Worm (Caenorhabditis elegans) whole organism, young adult: ENCODE measurements around the gene F55G7.4.

ENCODE experiments used
- B0336.3 ChIP-seq: fragments of 200-800 bp; sonication (Bioruptor generic); IDR thresholded peaks from 2 replicates; pipeline ENCODE4 v1.3.6; 2022; ENCODE audit warnings: missing genetic modification characterization, missing compliant biosample characterization
- C17E4.6 ChIP-seq: fragments of 200-800 bp; sonication (Bioruptor generic); IDR thresholded peaks from 2 replicates; pipeline ENCODE4 v1.3.6; 2022; ENCODE audit warnings: missing genetic modification reagents, missing genetic modification characterization, missing compliant biosample characterization
- D2030.7 ChIP-seq: fragments of 200-800 bp; sonication (Bioruptor generic); IDR thresholded peaks from 2 replicates; pipeline ENCODE4 v1.3.6; 2022; ENCODE audit warnings: missing genetic modification reagents, missing genetic modification characterization, missing compliant biosample characterization
- F10E7.11 ChIP-seq: sonication (generic microtip); optimal IDR thresholded peaks from 2 replicates; lab custom pipeline; 2017; ENCODE audit warnings: mild to moderate bottlenecking, missing genetic modification characterization, moderate library complexity, missing compliant biosample characterization
- T07F8.4 ChIP-seq: sonication (generic microtip); optimal IDR thresholded peaks from 2 replicates; lab custom pipeline; 2016; ENCODE audit warnings: mild to moderate bottlenecking, missing genetic modification characterization, moderate library complexity, missing compliant biosample characterization
- T26A5.8 ChIP-seq: sonication (generic microtip); optimal IDR thresholded peaks from 2 replicates; lab custom pipeline; 2016; ENCODE audit warnings: missing genetic modification characterization, missing compliant biosample characterization
- Y53G8AR.9 ChIP-seq: fragments of 200-800 bp; sonication (Bioruptor generic); conservative IDR thresholded peaks from 2 replicates; pipeline ENCODE4 v1.3.6; 2022; ENCODE audit warnings: missing genetic modification reagents, missing genetic modification characterization, missing compliant biosample characterization
- Y95B8A.8 ChIP-seq: fragments of 200-800 bp; sonication (Bioruptor generic); IDR thresholded peaks from 2 replicates; pipeline ENCODE4 v1.3.6; 2022; ENCODE audit warnings: missing genetic modification reagents, missing genetic modification characterization, missing compliant biosample characterization
- ama-1 ChIP-seq, 3 experiments: fragments of 150-350 bp in 1 of 3; sonication (generic microtip) in 2 of 3; optimal IDR thresholded peaks; 2 replicates each; lab custom pipeline; 2014 to 2018; ENCODE audit warnings: missing biosample characterization in 2 of 3, missing genetic modification characterization in 2 of 3, missing genetic modification reagents in 2 of 3
- aptf-3 ChIP-seq: fragments of 200-800 bp; sonication (Bioruptor generic); IDR thresholded peaks from 2 replicates; pipeline ENCODE4 v1.3.6; 2022; ENCODE audit warnings: missing genetic modification characterization, missing compliant biosample characterization
- atf-7 ChIP-seq: sonication (generic microtip); optimal IDR thresholded peaks from 2 replicates; lab custom pipeline; 2017; ENCODE audit warnings: mild to moderate bottlenecking, missing genetic modification characterization, missing compliant biosample characterization
- attf-5 ChIP-seq: fragments of 200-800 bp; sonication (Bioruptor generic); optimal IDR thresholded peaks from 2 replicates; lab custom pipeline; 2018; ENCODE audit warnings: mild to moderate bottlenecking, missing genetic modification characterization, missing compliant biosample characterization
- cebp-2 ChIP-seq: fragments of 200-800 bp; sonication (Bioruptor generic); IDR thresholded peaks from 2 replicates; pipeline ENCODE4 v1.3.6; 2022; ENCODE audit warnings: missing genetic modification characterization, missing compliant biosample characterization
- ceh-58 ChIP-seq: fragments of 200-800 bp; sonication (Bioruptor generic); IDR thresholded peaks from 2 replicates; pipeline ENCODE4 v1.3.6; 2022; ENCODE audit warnings: missing genetic modification characterization, missing compliant biosample characterization
- ceh-79 ChIP-seq: sonication (generic microtip); optimal IDR thresholded peaks from 2 replicates; lab custom pipeline; 2017; ENCODE audit warnings: mild to moderate bottlenecking, missing genetic modification characterization, missing compliant biosample characterization
- chd-7 ChIP-seq: sonication (generic microtip); optimal IDR thresholded peaks from 2 replicates; lab custom pipeline; 2016; ENCODE audit warnings: mild to moderate bottlenecking, missing genetic modification characterization, moderate library complexity, missing compliant biosample characterization
- egrh-3 ChIP-seq: fragments of 200-800 bp; sonication (Bioruptor generic); IDR thresholded peaks from 2 replicates; pipeline ENCODE4 v1.3.6; 2022; ENCODE audit warnings: missing genetic modification reagents, missing genetic modification characterization, missing compliant biosample characterization
- fkh-3 ChIP-seq: sonication (generic microtip); optimal IDR thresholded peaks from 2 replicates; lab custom pipeline; 2016; ENCODE audit warnings: mild to moderate bottlenecking, missing genetic modification characterization, missing compliant biosample characterization
- him-1 ChIP-seq: sonication (generic microtip); optimal IDR thresholded peaks from 2 replicates; lab custom pipeline; 2016; ENCODE audit warnings: missing genotype, missing genetic modification reagents, missing genetic modification characterization, missing compliant biosample characterization
- hlh-26 ChIP-seq: fragments of 200-800 bp; sonication (Bioruptor generic); conservative IDR thresholded peaks from 2 replicates; pipeline ENCODE4 v1.3.6; 2022; ENCODE audit warnings: missing genetic modification reagents, missing genetic modification characterization, missing compliant biosample characterization
- hmg-1.2 ChIP-seq: fragments of 200-800 bp; sonication (Bioruptor generic); IDR thresholded peaks from 2 replicates; pipeline ENCODE4 v1.3.6; 2022; ENCODE audit warnings: missing genetic modification reagents, missing genetic modification characterization, missing compliant biosample characterization
- hmg-20 ChIP-seq: fragments of 200-800 bp; sonication (Bioruptor generic); IDR thresholded peaks from 2 replicates; pipeline ENCODE4 v1.3.6; 2022; ENCODE audit warnings: missing genetic modification reagents, missing genetic modification characterization, missing compliant biosample characterization
- hsf-1 ChIP-seq: fragments of 200-800 bp; sonication (Bioruptor generic); IDR thresholded peaks from 2 replicates; pipeline ENCODE4 v1.3.6; 2022; ENCODE audit warnings: missing genetic modification reagents, missing genetic modification characterization, missing compliant biosample characterization
- let-607 ChIP-seq, 2 experiments: fragments of 200-800 bp in 1 of 2; sonication (Bioruptor generic) in 1 of 2; sonication (generic microtip) in 1 of 2; optimal IDR thresholded peaks; 2 replicates each; lab custom pipeline; 2016 to 2018; ENCODE audit warnings: mild to moderate bottlenecking in 2 of 2, missing compliant biosample characterization in 2 of 2, missing genetic modification characterization in 2 of 2, moderate library complexity in 2 of 2, missing genotype in 1 of 2
- lin-40 ChIP-seq: sonication (generic microtip); optimal IDR thresholded peaks from 2 replicates; lab custom pipeline; 2016; ENCODE audit warnings: missing genetic modification characterization, mild to moderate bottlenecking, missing compliant biosample characterization, missing genotype, missing genetic modification reagents
- madf-10 ChIP-seq: sonication (generic microtip); optimal IDR thresholded peaks from 2 replicates; lab custom pipeline; 2016; ENCODE audit warnings: mild to moderate bottlenecking, missing genetic modification characterization, missing compliant biosample characterization
- madf-3 ChIP-seq: fragments of 200-800 bp; sonication (Bioruptor generic); IDR thresholded peaks from 2 replicates; pipeline ENCODE4 v1.3.6; 2022; ENCODE audit warnings: missing genetic modification reagents, missing genetic modification characterization, missing compliant biosample characterization
- nfya-1 ChIP-seq: sonication (generic microtip); optimal IDR thresholded peaks from 2 replicates; lab custom pipeline; 2017; ENCODE audit warnings: antibody characterized with exemption, missing compliant biosample characterization, missing genetic modification characterization, borderline replicate concordance; ENCODE audit not compliant: insufficient read depth
- nhr-80 ChIP-seq: sonication (generic microtip); optimal IDR thresholded peaks from 2 replicates; lab custom pipeline; 2016; ENCODE audit warnings: missing genetic modification characterization, missing compliant biosample characterization
- nhr-90 ChIP-seq: sonication (generic microtip); optimal IDR thresholded peaks from 2 replicates; lab custom pipeline; 2016; ENCODE audit warnings: missing genotype, mild to moderate bottlenecking, missing genetic modification characterization, missing compliant biosample characterization
- rec-8 ChIP-seq, 2 experiments: sonication (generic microtip); optimal IDR thresholded peaks; 2 replicates each; lab custom pipeline; 2016; ENCODE audit warnings: mild to moderate bottlenecking in 2 of 2, missing genetic modification characterization in 2 of 2, missing genetic modification reagents in 2 of 2, missing genotype in 2 of 2, missing biosample characterization in 1 of 2, missing compliant biosample characterization in 1 of 2, moderate library complexity in 1 of 2
- sdz-38 ChIP-seq: sonication (generic microtip); optimal IDR thresholded peaks from 2 replicates; lab custom pipeline; 2016; ENCODE audit warnings: missing genotype, missing genetic modification characterization, missing compliant biosample characterization
- xnd-1 ChIP-seq: sonication (generic microtip); optimal IDR thresholded peaks from 2 replicates; lab custom pipeline; 2016; ENCODE audit warnings: missing genotype, missing genetic modification reagents, missing genetic modification characterization, missing compliant biosample characterization
- ztf-22 ChIP-seq: fragments of 200-800 bp; sonication (Bioruptor generic); optimal IDR thresholded peaks from 2 replicates; lab custom pipeline; 2018; ENCODE audit warnings: mild to moderate bottlenecking, missing genetic modification characterization, moderate library complexity, missing compliant biosample characterization
- ztf-25 ChIP-seq: fragments of 200-800 bp; sonication (Bioruptor generic); IDR thresholded peaks from 2 replicates; pipeline ENCODE4 v1.3.6; 2022; ENCODE audit warnings: missing genetic modification reagents, missing genetic modification characterization, missing compliant biosample characterization
- ztf-26 ChIP-seq: sonication (generic microtip); optimal IDR thresholded peaks from 2 replicates; lab custom pipeline; 2017; ENCODE audit warnings: missing genetic modification characterization, missing compliant biosample characterization

F55G7.4 gene

ce11 chrX:11962050-11962788 lies 34.5 kb downstream of the F55G7.4 start:
- TF ChIP-seq madf-10 (peak; percentile 9), T26A5.8 (tag; lab: Kevin White, UChicago) (no peak), atf-7 (tag; lab: Kevin White, UChicago) (peak; percentile 40), aptf-3 (GFP tag; lab: Robert Waterston, UW) (no peak), ztf-22 (GFP tag; lab: Kevin White, UChicago) (peak; percentile 68), attf-5 (GFP tag; lab: Kevin White, UChicago) (no peak), hmg-20 (GFP tag; lab: Robert Waterston, UW) (no peak), rec-8 (tag; optimal IDR thresholded peaks at IDR 0.05; lab: Kevin White, UChicago) (no peak), lin-40 (tag; lab: Kevin White, UChicago) (peak; percentile 8), him-1 (tag; lab: Kevin White, UChicago) (no peak), sdz-38 (tag; lab: Kevin White, UChicago) (no peak), Y53G8AR.9 (GFP tag; lab: Robert Waterston, UW) (peak; percentile 57; the same call in 1 of the 2 replicates), ceh-58 (GFP tag; lab: Robert Waterston, UW) (no peak), madf-3 (no peak), chd-7 (tag; lab: Kevin White, UChicago) (peak; percentile 22), let-607 (tag; optimal IDR thresholded peaks at IDR 0.05; lab: Kevin White, UChicago) (peak in 1 of 2 experiments; percentile 1), D2030.7 (GFP tag; lab: Robert Waterston, UW) (no peak), nhr-80 (peak; percentile 94)

- no peak for TF ChIP-seq T07F8.4
- no peak for TF ChIP-seq nfya-1 (tag; lab: Kevin White, UChicago)
- TF ChIP-seq hmg-1.2 (GFP tag; lab: Robert Waterston, UW), result no peak
- no peak for TF ChIP-seq egrh-3 (GFP tag; lab: Robert Waterston, UW)
- TF ChIP-seq, all 124 proteins: peak for 0
Observed at ce11 chrX:11963659-11964058, 36.0 kb downstream of the F55G7.4 start.

DNA sequence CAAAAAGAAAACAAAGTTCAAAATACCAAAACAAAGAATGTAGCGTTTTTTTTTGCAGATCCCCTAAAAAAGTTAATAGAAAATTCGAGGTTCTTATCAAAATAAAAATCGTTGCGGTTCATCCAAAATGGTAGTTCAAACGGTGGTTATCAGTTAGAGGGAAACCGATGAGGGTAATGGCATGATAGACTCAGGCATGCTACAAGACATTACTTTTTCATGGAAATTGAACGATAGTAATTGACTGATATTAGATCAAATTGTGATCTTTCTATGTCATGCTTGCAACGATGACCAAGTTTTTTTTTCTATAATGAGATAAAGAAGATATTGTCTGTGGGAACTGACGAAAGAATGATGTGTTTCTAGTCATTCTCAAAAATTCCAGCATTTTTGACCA lies 36.9 kb downstream of the F55G7.4 start:
- TF ChIP-seq nhr-80, result peak; percentile 81
- TF ChIP-seq xnd-1 (tag; lab: Kevin White, UChicago), result no peak
- TF ChIP-seq ztf-26, result peak; percentile 4
- TF ChIP-seq hlh-26 (GFP tag; lab: Robert Waterston, UW), result no peak
- peak; percentile 7 for TF ChIP-seq lin-40 (tag; lab: Kevin White, UChicago)
- TF ChIP-seq, all 124 proteins: peak for 3

DNA sequence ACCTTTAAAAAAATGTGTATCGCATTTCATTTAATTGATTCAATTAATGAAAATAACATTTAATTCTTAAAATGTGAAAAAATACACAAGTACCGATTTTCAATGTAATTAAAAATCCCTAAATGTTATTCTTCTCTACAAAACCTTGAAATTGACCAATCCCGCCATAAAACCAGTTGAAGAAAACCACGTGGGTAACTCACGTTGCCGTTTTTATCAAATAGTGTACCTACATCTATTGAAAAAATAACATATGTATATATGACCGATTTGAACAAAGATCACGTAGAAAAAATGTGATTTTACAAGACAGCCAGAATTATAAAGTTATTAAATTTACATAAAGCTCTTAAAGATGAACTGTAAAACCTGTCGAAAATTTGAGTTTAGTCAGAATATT lies 37.5 kb downstream of the F55G7.4 start:
- TF ChIP-seq attf-5 (GFP tag; lab: Kevin White, UChicago) (no peak), egrh-3 (GFP tag; lab: Robert Waterston, UW) (no peak), T07F8.4 (no peak), hsf-1 (GFP tag; lab: Robert Waterston, UW) (no peak), F10E7.11 (tag; lab: Kevin White, UChicago) (no peak), fkh-3 (tag; lab: Kevin White, UChicago) (no peak), ama-1 (optimal IDR thresholded peaks at IDR 0.05; lab: Kevin White, UChicago) (no peak), ama-1 (GFP tag; optimal IDR thresholded peaks at IDR 0.05; lab: Kevin White, UChicago) (no peak), cebp-2 (no peak), ceh-79 (tag; lab: Kevin White, UChicago) (no peak), hmg-1.2 (GFP tag; lab: Robert Waterston, UW) (no peak), ztf-22 (GFP tag; lab: Kevin White, UChicago) (no peak), nhr-90 (tag; lab: Kevin White, UChicago) (no peak), let-607 (tag; optimal IDR thresholded peaks at IDR 0.05; lab: Kevin White, UChicago) (no peak), ztf-25 (GFP tag; lab: Robert Waterston, UW) (no peak), B0336.3 (GFP tag; lab: Robert Waterston, UW) (no peak), C17E4.6 (GFP tag; lab: Robert Waterston, UW) (no peak), Y95B8A.8 (no peak)
